Fruit fly (Drosophila melanogaster) whole organism, embryonic: ENCODE measurements around the gene alpha-Man-Ia.

Source experiments
- B-H1 ChIP-seq: fragments of 200-800 bp; sonication (Bioruptor generic); IDR thresholded peaks from 3 replicates; pipeline ENCODE4 v1.3.6; 2022; ENCODE audit warnings: missing biosample characterization, missing genetic modification characterization
- Blimp-1 ChIP-seq: fragments of 200-800 bp; sonication (Bioruptor generic); optimal IDR thresholded peaks from 3 replicates; lab custom pipeline; 2018; ENCODE audit warnings: missing biosample characterization, missing genetic modification characterization, mild to moderate bottlenecking, moderate library complexity, missing genetic modification reagents
- CG10431 ChIP-seq: fragments of 200-800 bp; sonication (Bioruptor generic); optimal IDR thresholded peaks from 3 replicates; lab custom pipeline; 2018; ENCODE audit warnings: missing biosample characterization, mild to moderate bottlenecking, missing genetic modification characterization
- CG12071 ChIP-seq: fragments of 200-800 bp; sonication (Bioruptor generic); optimal IDR thresholded peaks from 3 replicates; lab custom pipeline; 2018; ENCODE audit warnings: missing biosample characterization, mild to moderate bottlenecking, missing genetic modification characterization
- CG12942 ChIP-seq: fragments of 200-800 bp; sonication (Bioruptor generic); optimal IDR thresholded peaks from 3 replicates; lab custom pipeline; 2016; ENCODE audit warnings: missing biosample characterization, missing genetic modification characterization
- CG13123 ChIP-seq: fragments of 200-800 bp; sonication (Bioruptor generic); optimal IDR thresholded peaks from 2 replicates; lab custom pipeline; 2016; ENCODE audit warnings: missing biosample characterization, missing genetic modification characterization
- CG1602 ChIP-seq: fragments of 200-800 bp; sonication (Bioruptor generic); optimal IDR thresholded peaks from 3 replicates; lab custom pipeline; 2016; ENCODE audit warnings: missing biosample characterization, missing genetic modification characterization
- CG17186 ChIP-seq: fragments of 200-800 bp; sonication (Bioruptor generic); optimal IDR thresholded peaks from 3 replicates; lab custom pipeline; 2017; ENCODE audit warnings: missing biosample characterization, missing genetic modification reagents, missing genetic modification characterization
- CG2120 ChIP-seq: fragments of 200-800 bp; sonication (Bioruptor generic); optimal IDR thresholded peaks from 3 replicates; lab custom pipeline; 2016; ENCODE audit warnings: missing biosample characterization, missing genetic modification characterization
- CG2712 ChIP-seq: fragments of 200-800 bp; optimal IDR thresholded peaks from 3 replicates; lab custom pipeline; 2019; ENCODE audit warnings: missing biosample characterization, mild to moderate bottlenecking, missing genetic modification characterization, moderate library complexity
- CG2889 ChIP-seq: fragments of 200-800 bp; sonication (Bioruptor generic); IDR thresholded peaks from 3 replicates; pipeline ENCODE4 v1.3.6; 2022; ENCODE audit warnings: missing biosample characterization, missing genetic modification characterization
- CG30403 ChIP-seq: fragments of 200-800 bp; sonication (Bioruptor generic); optimal IDR thresholded peaks from 3 replicates; lab custom pipeline; 2016; ENCODE audit warnings: missing biosample characterization, missing genetic modification characterization
- CG31388 ChIP-seq: fragments of 200-800 bp; sonication (Bioruptor generic); optimal IDR thresholded peaks from 2 replicates; lab custom pipeline; 2016; ENCODE audit warnings: missing biosample characterization, missing genetic modification characterization
- CG34224 ChIP-seq: fragments of 200-800 bp; sonication (Bioruptor generic); IDR thresholded peaks from 3 replicates; pipeline ENCODE4 v1.3.6; 2022; ENCODE audit warnings: missing biosample characterization, missing genetic modification characterization; ENCODE audit not compliant: partially characterized antibody
- CG3995 ChIP-seq: fragments of 200-800 bp; sonication (Bioruptor generic); optimal IDR thresholded peaks from 3 replicates; lab custom pipeline; 2016; ENCODE audit warnings: missing biosample characterization, missing genetic modification characterization
- CG4424 ChIP-seq: fragments of 200-800 bp; sonication (Bioruptor generic); optimal IDR thresholded peaks from 3 replicates; lab custom pipeline; 2016; ENCODE audit warnings: missing biosample characterization, missing genetic modification characterization
- CG5180 ChIP-seq: fragments of 200-800 bp; sonication (Bioruptor generic); optimal IDR thresholded peaks from 3 replicates; lab custom pipeline; 2017; ENCODE audit warnings: missing biosample characterization, missing genetic modification characterization, mild to moderate bottlenecking, moderate library complexity, missing genetic modification reagents
- CG7372 ChIP-seq: fragments of 200-800 bp; sonication (Bioruptor generic); IDR thresholded peaks from 2 replicates; pipeline ENCODE4 v1.3.6; 2022; ENCODE audit warnings: missing biosample characterization, missing genetic modification characterization
- CG8089 ChIP-seq: fragments of 200-800 bp; sonication (Bioruptor generic); optimal IDR thresholded peaks from 3 replicates; lab custom pipeline; 2016; ENCODE audit warnings: missing biosample characterization, missing genetic modification characterization
- CG8281 ChIP-seq: fragments of 200-800 bp; sonication (Bioruptor generic); optimal IDR thresholded peaks from 2 replicates; lab custom pipeline; 2018; ENCODE audit warnings: missing biosample characterization, mild to moderate bottlenecking, missing genetic modification characterization, moderate library complexity
- CG8388 ChIP-seq: fragments of 200-800 bp; sonication (Bioruptor generic); optimal IDR thresholded peaks from 2 replicates; lab custom pipeline; 2019; ENCODE audit warnings: missing biosample characterization, mild to moderate bottlenecking, missing genetic modification characterization, moderate library complexity
- CG9876 ChIP-seq: fragments of 200-800 bp; sonication (Bioruptor generic); optimal IDR thresholded peaks from 2 replicates; lab custom pipeline; 2016; ENCODE audit warnings: missing biosample characterization, missing genetic modification characterization
- Doc2 ChIP-seq: fragments of 200-800 bp; sonication (Bioruptor generic); IDR thresholded peaks from 2 replicates; pipeline ENCODE4 v1.3.6; 2022; ENCODE audit warnings: missing biosample characterization, missing genetic modification characterization
- E2f2 ChIP-seq: fragments of 200-800 bp; sonication (Bioruptor generic); IDR thresholded peaks from 2 replicates; pipeline ENCODE4 v1.3.6; 2022; ENCODE audit warnings: missing biosample characterization, missing genetic modification characterization
- Fer3 ChIP-seq: fragments of 200-800 bp; sonication (Bioruptor generic); optimal IDR thresholded peaks from 2 replicates; lab custom pipeline; 2018; ENCODE audit warnings: missing biosample characterization, mild to moderate bottlenecking, missing genetic modification characterization, moderate library complexity
- GATAe ChIP-seq: fragments of 200-800 bp; sonication (Bioruptor generic); conservative IDR thresholded peaks from 2 replicates; pipeline ENCODE4 v1.3.6; 2022; ENCODE audit warnings: missing biosample characterization, missing genetic modification characterization
- Gsc ChIP-seq: fragments of 200-800 bp; sonication (Bioruptor generic); IDR thresholded peaks from 2 replicates; pipeline ENCODE4 v1.3.6; 2022; ENCODE audit warnings: missing biosample characterization, missing genetic modification characterization
- HHEX ChIP-seq: fragments of 200-800 bp; sonication (Bioruptor generic); optimal IDR thresholded peaks from 3 replicates; lab custom pipeline; 2017; ENCODE audit warnings: missing biosample characterization, mild to moderate bottlenecking, missing genetic modification characterization, missing genetic modification reagents
- MBD-R2 ChIP-seq: fragments of 200-800 bp; sonication (Bioruptor generic); IDR thresholded peaks from 2 replicates; pipeline ENCODE4 v1.3.6; 2022; ENCODE audit warnings: missing biosample characterization, missing genetic modification characterization
- Meics ChIP-seq: fragments of 200-800 bp; sonication (Bioruptor generic); optimal IDR thresholded peaks from 2 replicates; lab custom pipeline; 2017; ENCODE audit warnings: missing biosample characterization, mild to moderate bottlenecking, missing genetic modification characterization
- PHDP ChIP-seq: fragments of 200-800 bp; sonication (Bioruptor generic); optimal IDR thresholded peaks from 3 replicates; lab custom pipeline; 2018; ENCODE audit warnings: missing biosample characterization, mild to moderate bottlenecking, missing genetic modification characterization, moderate library complexity
- Rx ChIP-seq: fragments of 200-800 bp; sonication (Bioruptor generic); IDR thresholded peaks from 2 replicates; pipeline ENCODE4 v1.3.6; 2022; ENCODE audit warnings: missing biosample characterization, missing genetic modification characterization
- Sox102F ChIP-seq: fragments of 200-800 bp; sonication (Bioruptor generic); optimal IDR thresholded peaks from 2 replicates; lab custom pipeline; 2018; ENCODE audit warnings: missing biosample characterization, mild to moderate bottlenecking, missing genetic modification characterization, moderate library complexity
- bbx ChIP-seq: fragments of 200-800 bp; sonication (Bioruptor generic); IDR thresholded peaks from 2 replicates; pipeline ENCODE4 v1.3.6; 2022; ENCODE audit warnings: missing biosample characterization, missing genetic modification characterization; ENCODE audit not compliant: partially characterized antibody
- br ChIP-seq: fragments of >200 bp; optimal IDR thresholded peaks from 2 replicates; lab custom pipeline; 2017
- dm ChIP-seq: fragments of 200-800 bp; sonication (Bioruptor generic); optimal IDR thresholded peaks from 3 replicates; lab custom pipeline; 2016; ENCODE audit warnings: missing biosample characterization, missing genetic modification characterization
- dmrt11E ChIP-seq: fragments of 200-800 bp; sonication (Bioruptor generic); optimal IDR thresholded peaks from 3 replicates; lab custom pipeline; 2018; ENCODE audit warnings: missing biosample characterization, mild to moderate bottlenecking, missing genetic modification characterization, moderate library complexity
- exex ChIP-seq: fragments of 200-800 bp; sonication (Bioruptor generic); optimal IDR thresholded peaks from 4 replicates; lab custom pipeline; 2018; ENCODE audit warnings: missing biosample characterization, mild to moderate bottlenecking, missing genetic modification characterization, moderate library complexity
- ftz-f1 ChIP-seq: fragments of 200-800 bp; sonication (Bioruptor generic); optimal IDR thresholded peaks from 2 replicates; lab custom pipeline; 2016; ENCODE audit warnings: missing biosample characterization, missing genetic modification characterization
- hkb ChIP-seq, 2 experiments: fragments of 200-800 bp in 1 of 2; fragments of >200 bp in 1 of 2; sonication (Bioruptor generic) in 1 of 2; IDR thresholded peaks in 1 of 2; optimal IDR thresholded peaks in 1 of 2; 2 replicates each; pipeline versions ENCODE4 v1.3.6 to Lab custom; 2017 to 2022; ENCODE audit warnings: missing biosample characterization in 1 of 2, missing genetic modification characterization in 1 of 2
- klu ChIP-seq: fragments of 200-800 bp; sonication (Bioruptor generic); IDR thresholded peaks from 2 replicates; pipeline ENCODE4 v1.3.6; 2022; ENCODE audit warnings: missing biosample characterization, missing genetic modification characterization
- onecut ChIP-seq: fragments of 200-800 bp; sonication (Bioruptor generic); IDR thresholded peaks from 2 replicates; pipeline ENCODE4 v1.3.6; 2022; ENCODE audit warnings: missing biosample characterization, missing genetic modification characterization
- prd ChIP-seq, 3 experiments: fragments of >200 bp in 2 of 3; fragments of 200-800 bp in 1 of 3; sonication (Bioruptor generic) in 1 of 3; optimal IDR thresholded peaks in 2 of 3; IDR thresholded peaks in 1 of 3; 2 replicates in 2 of 3; 3 replicates in 1 of 3; pipeline versions ENCODE4 v1.3.6 to Lab custom; 2017 to 2022; ENCODE audit warnings: missing biosample characterization in 1 of 3, missing genetic modification characterization in 1 of 3
- run ChIP-seq: fragments of 200-800 bp; sonication (Bioruptor generic); optimal IDR thresholded peaks from 3 replicates; lab custom pipeline; 2018; ENCODE audit warnings: missing biosample characterization, mild to moderate bottlenecking, missing genetic modification characterization
- sens ChIP-seq: fragments of 200-800 bp; sonication (Bioruptor generic); peaks from one replicate; lab custom pipeline; 2016; ENCODE audit warnings: missing biosample characterization, missing genetic modification characterization
- tin ChIP-seq: fragments of 200-800 bp; sonication (Bioruptor generic); optimal IDR thresholded peaks from 3 replicates; lab custom pipeline; 2016; ENCODE audit warnings: missing biosample characterization, missing genetic modification characterization
- tll ChIP-seq, 2 experiments: fragments of 200-800 bp in 1 of 2; fragments of >200 bp in 1 of 2; sonication (Bioruptor generic) in 1 of 2; optimal IDR thresholded peaks; 2 replicates each; lab custom pipeline; 2017 to 2019; ENCODE audit warnings: missing biosample characterization in 2 of 2, missing genetic modification characterization in 2 of 2, mild to moderate bottlenecking in 1 of 2, moderate library complexity in 1 of 2
- tx ChIP-seq: fragments of 200-800 bp; sonication (Bioruptor generic); optimal IDR thresholded peaks from 2 replicates; lab custom pipeline; 2016; ENCODE audit warnings: missing biosample characterization, missing genetic modification characterization
- wdn ChIP-seq: fragments of 200-800 bp; sonication (Bioruptor generic); IDR thresholded peaks from 2 replicates; pipeline ENCODE4 v1.3.6; 2022; ENCODE audit warnings: missing biosample characterization, missing genetic modification characterization
- z ChIP-seq: fragments of 200-800 bp; sonication (Bioruptor generic); IDR thresholded peaks from 3 replicates; pipeline ENCODE4 v1.3.6; 2022; ENCODE audit warnings: missing biosample characterization, missing genetic modification characterization

Gene alpha-Man-Ia

dm6 chrX:10232497-10232896 is 93.3 kb downstream of the alpha-Man-Ia start (continued):
- TF ChIP-seq CG12942 = peak; percentile 49
- TF ChIP-seq CG17186 = no peak
- TF ChIP-seq MBD-R2 (GFP tag; lab: Robert Waterston, UW) = no peak
- peak; percentile 92 for TF ChIP-seq Sox102F (GFP tag; lab: Kevin White, UChicago)
- TF ChIP-seq exex (tag; lab: Kevin White, UChicago) = no peak
- peak; percentile 52; the same call in 2 of the 3 replicates for TF ChIP-seq CG2889 (GFP tag; lab: Robert Waterston, UW)
- peak; percentile 33; the same call in 1 of the 2 replicates for TF ChIP-seq E2f2 (GFP tag; lab: Robert Waterston, UW)
- peak; percentile 77 for TF ChIP-seq CG2120 (GFP tag; lab: Kevin White, UChicago)
- TF ChIP-seq CG8281 (tag; lab: Kevin White, UChicago) = peak; percentile 40
- TF ChIP-seq dmrt11E (tag; lab: Kevin White, UChicago) = no peak
- TF ChIP-seq GATAe (GFP tag; lab: Robert Waterston, UW) = no peak
- no peak for TF ChIP-seq CG31388 (GFP tag; lab: Kevin White, UChicago)
- peak; percentile 78 for TF ChIP-seq Meics (GFP tag; lab: Kevin White, UChicago)
- TF ChIP-seq CG34224 (GFP tag; lab: Robert Waterston, UW) = no peak
- no peak for TF ChIP-seq br (lab: Kevin White, UChicago)
- TF ChIP-seq HHEX = peak; percentile 74
- TF ChIP-seq CG4424 (GFP tag; lab: Kevin White, UChicago) = peak; percentile 69
- no peak for TF ChIP-seq CG9876
- peak; percentile 91 for TF ChIP-seq sens (GFP tag; lab: Kevin White, UChicago)
- peak; percentile 60 for TF ChIP-seq CG5180 (GFP tag; lab: Kevin White, UChicago)
- peak; percentile 88 for TF ChIP-seq PHDP
- TF ChIP-seq B-H1 (GFP tag; lab: Robert Waterston, UW) = peak; percentile 53
- TF ChIP-seq CG12071 (GFP tag; lab: Kevin White, UChicago) = peak; percentile 49
- no peak for TF ChIP-seq hkb (optimal IDR thresholded peaks at IDR 0.05; lab: Kevin White, UChicago)
- TF ChIP-seq hkb (GFP tag; IDR thresholded peaks at IDR 0.05; lab: Robert Waterston, UW) = peak; percentile 83; the same call in 1 of the 2 replicates
- no peak for TF ChIP-seq CG8089 (GFP tag; lab: Kevin White, UChicago)
- no peak for TF ChIP-seq Doc2
- peak; percentile 89 for TF ChIP-seq run (tag; lab: Kevin White, UChicago)
- no peak for TF ChIP-seq CG3995 (GFP tag; lab: Kevin White, UChicago)
- TF ChIP-seq klu (GFP tag; lab: Robert Waterston, UW) = no peak
- peak; percentile 83 for TF ChIP-seq CG8388 (GFP tag; lab: Kevin White, UChicago)
- no peak for TF ChIP-seq prd (optimal IDR thresholded peaks at IDR 0.05; lab: Kevin White, UChicago)
- TF ChIP-seq prd (GFP tag; IDR thresholded peaks at IDR 0.05; lab: Robert Waterston, UW) = peak; percentile 53; the same call in 2 of the 3 replicates
- peak; percentile 30; the same call in 1 of the 2 replicates for TF ChIP-seq CG7372 (GFP tag; lab: Robert Waterston, UW)
- no peak for TF ChIP-seq Gsc (GFP tag; lab: Robert Waterston, UW)
- TF ChIP-seq Blimp-1 (GFP tag; lab: Kevin White, UChicago) = peak; percentile 69
- TF ChIP-seq z (GFP tag; lab: Robert Waterston, UW) = no peak
- TF ChIP-seq tin = peak; percentile 17
- TF ChIP-seq CG2712 (tag; lab: Kevin White, UChicago) = peak; percentile 82
- peak; percentile 33 for TF ChIP-seq CG13123
- TF ChIP-seq tx (GFP tag; lab: Kevin White, UChicago) = peak; percentile 57
- TF ChIP-seq bbx (GFP tag; lab: Robert Waterston, UW) = no peak
- 0 out of 2 replicates have a peak, but pooled peaks have one; percentile 35 for TF ChIP-seq wdn (GFP tag; lab: Robert Waterston, UW)
- TF ChIP-seq onecut = peak; percentile 10; the same call in 1 of the 2 replicates
- no peak for TF ChIP-seq ftz-f1 (GFP tag; lab: Kevin White, UChicago)
- peak; percentile 28 for TF ChIP-seq dm
- TF ChIP-seq CG30403 (GFP tag; lab: Kevin White, UChicago) = peak; percentile 83
- TF ChIP-seq Fer3 (tag; lab: Kevin White, UChicago) = peak; percentile 60
- TF ChIP-seq CG10431 (GFP tag; lab: Kevin White, UChicago) = no peak
- TF ChIP-seq tll (GFP tag; optimal IDR thresholded peaks at IDR 0.05; lab: Kevin White, UChicago) = no peak
- no peak for TF ChIP-seq Rx
- peak; percentile 43 for TF ChIP-seq CG1602 (GFP tag; lab: Kevin White, UChicago)
